Fruit fly (Drosophila melanogaster) whole organism, embryonic: ENCODE measurements around the gene CG45076.

Source experiments
- Awh ChIP-seq: fragments of 200-800 bp; sonication (Bioruptor generic); IDR thresholded peaks from 2 replicates; pipeline ENCODE4, ENCODE4 v1.3.6; 2022; ENCODE audit warnings: missing biosample characterization, missing genetic modification characterization
- Blimp-1 ChIP-seq: fragments of 200-800 bp; sonication (Bioruptor generic); optimal IDR thresholded peaks from 3 replicates; lab custom pipeline; 2018; ENCODE audit warnings: missing biosample characterization, missing genetic modification characterization, mild to moderate bottlenecking, moderate library complexity, missing genetic modification reagents
- C15 ChIP-seq: fragments of 200-800 bp; sonication (Bioruptor generic); IDR thresholded peaks from 3 replicates; pipeline ENCODE4 v1.3.6; 2022; ENCODE audit warnings: missing biosample characterization, missing genetic modification characterization
- CG1024 ChIP-seq: fragments of 200-800 bp; sonication (Bioruptor generic); IDR thresholded peaks from 2 replicates; pipeline ENCODE4 v1.3.6; 2022; ENCODE audit warnings: missing biosample characterization, missing genetic modification characterization
- CG13287 ChIP-seq: fragments of 200-800 bp; sonication (Bioruptor generic); IDR thresholded peaks from 2 replicates; pipeline ENCODE4 v1.3.6; 2022; ENCODE audit warnings: missing biosample characterization, missing genetic modification characterization; ENCODE audit not compliant: partially characterized antibody
- CG16779 ChIP-seq: fragments of 200-800 bp; sonication (Bioruptor generic); IDR thresholded peaks from 2 replicates; pipeline ENCODE4 v1.3.6; 2022; ENCODE audit warnings: missing biosample characterization, missing genetic modification characterization
- CG2116 ChIP-seq: fragments of 200-800 bp; sonication (Bioruptor generic); optimal IDR thresholded peaks from 3 replicates; lab custom pipeline; 2018; ENCODE audit warnings: missing biosample characterization, mild to moderate bottlenecking, missing genetic modification characterization
- CG30403 ChIP-seq: fragments of 200-800 bp; sonication (Bioruptor generic); optimal IDR thresholded peaks from 3 replicates; lab custom pipeline; 2016; ENCODE audit warnings: missing biosample characterization, missing genetic modification characterization
- CG31441 ChIP-seq: fragments of 200-800 bp; sonication (Bioruptor generic); IDR thresholded peaks from 2 replicates; pipeline ENCODE4 v1.3.6; 2022; ENCODE audit warnings: missing biosample characterization, missing genetic modification characterization
- CG3995 ChIP-seq: fragments of 200-800 bp; sonication (Bioruptor generic); optimal IDR thresholded peaks from 3 replicates; lab custom pipeline; 2016; ENCODE audit warnings: missing biosample characterization, missing genetic modification characterization
- CG4424 ChIP-seq: fragments of 200-800 bp; sonication (Bioruptor generic); optimal IDR thresholded peaks from 3 replicates; lab custom pipeline; 2016; ENCODE audit warnings: missing biosample characterization, missing genetic modification characterization
- CG6654 ChIP-seq: fragments of 200-800 bp; sonication (Bioruptor generic); optimal IDR thresholded peaks from 2 replicates; lab custom pipeline; 2017; ENCODE audit warnings: missing biosample characterization, mild to moderate bottlenecking, missing genetic modification characterization
- CG7786 ChIP-seq: fragments of 200-800 bp; sonication (Bioruptor generic); optimal IDR thresholded peaks from 2 replicates; lab custom pipeline; 2016; ENCODE audit warnings: missing biosample characterization, missing genetic modification characterization
- CG8281 ChIP-seq: fragments of 200-800 bp; sonication (Bioruptor generic); optimal IDR thresholded peaks from 2 replicates; lab custom pipeline; 2018; ENCODE audit warnings: missing biosample characterization, mild to moderate bottlenecking, missing genetic modification characterization, moderate library complexity
- CG8944 ChIP-seq: fragments of 200-800 bp; sonication (Bioruptor generic); optimal IDR thresholded peaks from 3 replicates; lab custom pipeline; 2016; ENCODE audit warnings: missing biosample characterization, missing genetic modification characterization
- CG9215 ChIP-seq: fragments of 200-800 bp; sonication (Bioruptor generic); IDR thresholded peaks from 2 replicates; pipeline ENCODE4 v1.3.6; 2022; ENCODE audit warnings: missing biosample characterization, missing genetic modification characterization
- Dek ChIP-seq: fragments of 200-800 bp; sonication (Bioruptor generic); optimal IDR thresholded peaks from 3 replicates; lab custom pipeline; 2019; ENCODE audit warnings: missing biosample characterization, mild to moderate bottlenecking, missing genetic modification characterization, moderate library complexity
- Doc3 ChIP-seq: fragments of 200-800 bp; sonication (Bioruptor generic); IDR thresholded peaks from 3 replicates; pipeline ENCODE4 v1.3.6; 2022; ENCODE audit warnings: missing biosample characterization, missing genetic modification characterization; ENCODE audit not compliant: partially characterized antibody
- HLHmδ ChIP-seq: fragments of 200-800 bp; sonication (Bioruptor generic); optimal IDR thresholded peaks from 2 replicates; lab custom pipeline; 2018; ENCODE audit warnings: missing biosample characterization, mild to moderate bottlenecking, missing genetic modification characterization, moderate library complexity
- HmgZ ChIP-seq: fragments of 200-800 bp; sonication (Bioruptor generic); optimal IDR thresholded peaks from 2 replicates; lab custom pipeline; 2018; ENCODE audit warnings: missing biosample characterization, mild to moderate bottlenecking, missing genetic modification characterization
- Hmx ChIP-seq: fragments of 200-800 bp; sonication (Bioruptor generic); optimal IDR thresholded peaks from 2 replicates; lab custom pipeline; 2016; ENCODE audit warnings: missing biosample characterization, missing genetic modification characterization
- Max ChIP-seq: fragments of 200-800 bp; sonication (Bioruptor generic); optimal IDR thresholded peaks from 2 replicates; lab custom pipeline; 2016; ENCODE audit warnings: missing biosample characterization, mild to moderate bottlenecking, missing genetic modification characterization
- NfI ChIP-seq: fragments of 200-800 bp; sonication (Bioruptor generic); optimal IDR thresholded peaks from 3 replicates; lab custom pipeline; 2018; ENCODE audit warnings: missing biosample characterization, mild to moderate bottlenecking, missing genetic modification characterization, moderate library complexity
- Pdp1 ChIP-seq, 2 experiments: fragments of 200-800 bp; sonication (Bioruptor generic); optimal IDR thresholded peaks; 3 replicates each; lab custom pipeline; 2016; ENCODE audit warnings: missing biosample characterization in 2 of 2, missing genetic modification characterization in 2 of 2, mild to moderate bottlenecking in 1 of 2, moderate library complexity in 1 of 2
- Sox100B ChIP-seq: fragments of 200-800 bp; sonication (Bioruptor generic); optimal IDR thresholded peaks from 3 replicates; lab custom pipeline; 2018; ENCODE audit warnings: missing biosample characterization, mild to moderate bottlenecking, missing genetic modification characterization
- Spps ChIP-seq: fragments of 200-800 bp; sonication (Bioruptor generic); optimal IDR thresholded peaks from 2 replicates; lab custom pipeline; 2018; ENCODE audit warnings: missing biosample characterization, mild to moderate bottlenecking, missing genetic modification characterization
- Usf ChIP-seq: fragments of 200-800 bp; sonication (Bioruptor generic); optimal IDR thresholded peaks from 2 replicates; lab custom pipeline; 2017; ENCODE audit warnings: missing genotype, missing biosample characterization, missing genetic modification characterization
- aop ChIP-seq: fragments of 200-800 bp; sonication (Bioruptor generic); IDR thresholded peaks from 2 replicates; pipeline ENCODE4 v1.3.6; 2022; ENCODE audit warnings: missing biosample characterization, missing genetic modification characterization
- bigmax ChIP-seq: fragments of 200-800 bp; sonication (Bioruptor generic); optimal IDR thresholded peaks from 2 replicates; lab custom pipeline; 2018; ENCODE audit warnings: missing biosample characterization, mild to moderate bottlenecking, missing genetic modification characterization
- bowl ChIP-seq: fragments of 200-800 bp; sonication (Bioruptor generic); IDR thresholded peaks from 2 replicates; pipeline ENCODE4 v1.3.6; 2022; ENCODE audit warnings: missing biosample characterization, missing genetic modification characterization
- bsh ChIP-seq, 2 experiments: fragments of 200-800 bp; sonication (Bioruptor generic); optimal IDR thresholded peaks; 2 replicates each; lab custom pipeline; 2017 to 2018; ENCODE audit warnings: mild to moderate bottlenecking in 2 of 2, missing biosample characterization in 2 of 2, missing genetic modification characterization in 2 of 2, moderate library complexity in 1 of 2
- esg ChIP-seq: fragments of 200-800 bp; sonication (Bioruptor generic); conservative IDR thresholded peaks from 2 replicates; pipeline ENCODE4 v1.3.6; 2022; ENCODE audit warnings: missing biosample characterization, missing genetic modification characterization
- eve ChIP-seq, 2 experiments: fragments of >200 bp; optimal IDR thresholded peaks; 2 replicates each; lab custom pipeline; 2017; ENCODE audit warnings: missing biosample characterization in 2 of 2, missing genetic modification characterization in 2 of 2
- fd64A ChIP-seq: fragments of 200-800 bp; sonication (Bioruptor generic); optimal IDR thresholded peaks from 3 replicates; lab custom pipeline; 2018; ENCODE audit warnings: missing biosample characterization, mild to moderate bottlenecking, missing genetic modification characterization
- fd96Cb ChIP-seq: fragments of 200-800 bp; sonication (Bioruptor generic); optimal IDR thresholded peaks from 2 replicates; lab custom pipeline; 2018; ENCODE audit warnings: missing biosample characterization, mild to moderate bottlenecking, missing genetic modification characterization, moderate library complexity
- gcm2 ChIP-seq: fragments of 200-800 bp; sonication (Bioruptor generic); optimal IDR thresholded peaks from 2 replicates; lab custom pipeline; 2016; ENCODE audit warnings: missing biosample characterization, missing genetic modification characterization
- gt ChIP-seq: fragments of 200-800 bp; sonication (Bioruptor generic); IDR thresholded peaks from 2 replicates; pipeline ENCODE4 v1.3.6; 2022; ENCODE audit warnings: missing biosample characterization, missing genetic modification characterization
- hb ChIP-seq: fragments of 200-800 bp; sonication (Bioruptor generic); IDR thresholded peaks from 3 replicates; pipeline ENCODE4 v1.3.6; 2022; ENCODE audit warnings: missing biosample characterization, missing genetic modification characterization; ENCODE audit not compliant: partially characterized antibody
- hkb ChIP-seq, 2 experiments: fragments of 200-800 bp in 1 of 2; fragments of >200 bp in 1 of 2; sonication (Bioruptor generic) in 1 of 2; IDR thresholded peaks in 1 of 2; optimal IDR thresholded peaks in 1 of 2; 2 replicates each; pipeline versions ENCODE4 v1.3.6 to Lab custom; 2017 to 2022; ENCODE audit warnings: missing biosample characterization in 1 of 2, missing genetic modification characterization in 1 of 2
- jumu ChIP-seq: fragments of 200-800 bp; sonication (Bioruptor generic); optimal IDR thresholded peaks from 3 replicates; lab custom pipeline; 2016; ENCODE audit warnings: missing biosample characterization, missing genetic modification characterization
- mld ChIP-seq: fragments of 200-800 bp; sonication (Bioruptor generic); IDR thresholded peaks from 3 replicates; pipeline ENCODE4 v1.3.6; 2022; ENCODE audit warnings: missing biosample characterization, missing genetic modification characterization; ENCODE audit not compliant: partially characterized antibody
- odd ChIP-seq: fragments of 200-800 bp; sonication (Bioruptor generic); optimal IDR thresholded peaks from 2 replicates; lab custom pipeline; 2017; ENCODE audit warnings: missing biosample characterization, mild to moderate bottlenecking, missing genetic modification characterization
- pfk ChIP-seq: fragments of 200-800 bp; sonication (Bioruptor generic); optimal IDR thresholded peaks from 2 replicates; lab custom pipeline; 2018; ENCODE audit warnings: missing biosample characterization, mild to moderate bottlenecking, missing genetic modification characterization, moderate library complexity
- ro ChIP-seq: fragments of 200-800 bp; sonication (Bioruptor generic); IDR thresholded peaks from 2 replicates; pipeline ENCODE4 v1.3.6; 2022; ENCODE audit warnings: missing biosample characterization, missing genetic modification characterization
- sd ChIP-seq: fragments of 200-800 bp; sonication (Bioruptor generic); optimal IDR thresholded peaks from 3 replicates; lab custom pipeline; 2018; ENCODE audit warnings: missing biosample characterization, mild to moderate bottlenecking, missing genetic modification characterization, moderate library complexity
- slp2 ChIP-seq: fragments of 200-800 bp; sonication (Bioruptor generic); optimal IDR thresholded peaks from 2 replicates; lab custom pipeline; 2016; ENCODE audit warnings: missing biosample characterization, missing genetic modification characterization
- so ChIP-seq: fragments of 200-800 bp; sonication (Bioruptor generic); IDR thresholded peaks from 3 replicates; pipeline ENCODE4 v1.3.6; 2022; ENCODE audit warnings: missing biosample characterization, missing genetic modification characterization
- tgo ChIP-seq: fragments of 200-800 bp; sonication (Bioruptor generic); IDR thresholded peaks from 3 replicates; pipeline ENCODE4 v1.3.6; 2022; ENCODE audit warnings: missing biosample characterization, missing genetic modification characterization
- ttk ChIP-seq: fragments of 200-800 bp; sonication (Bioruptor generic); IDR thresholded peaks from 2 replicates; pipeline ENCODE4 v2.1.2; 2022; ENCODE audit warnings: missing biosample characterization, missing genetic modification characterization
- wdn ChIP-seq: fragments of 200-800 bp; sonication (Bioruptor generic); IDR thresholded peaks from 2 replicates; pipeline ENCODE4 v1.3.6; 2022; ENCODE audit warnings: missing biosample characterization, missing genetic modification characterization

The CG45076 gene

dm6 chr3R:10784058-10784499 is 6.9 kb upstream of the CG45076 start, which contains the start of the genes mRpL37 and Rbp1 (continued):
- TF ChIP-seq Spps = peak; percentile 43
- no peak for TF ChIP-seq gcm2 (GFP tag; lab: Kevin White, UChicago)
- TF ChIP-seq aop (GFP tag; lab: Robert Waterston, UW) = no peak
- peak; percentile 33 for TF ChIP-seq CG7786
- no peak for TF ChIP-seq pfk (GFP tag; lab: Kevin White, UChicago)
- TF ChIP-seq CG1024 (GFP tag; lab: Robert Waterston, UW) = no peak
- no peak for TF ChIP-seq Dek (tag; lab: Kevin White, UChicago)
- TF ChIP-seq slp2 (GFP tag; lab: Kevin White, UChicago) = peak; percentile 21
- peak; percentile 77 for TF ChIP-seq CG4424 (GFP tag; lab: Kevin White, UChicago)
- TF ChIP-seq Pdp1 (GFP tag; optimal IDR thresholded peaks at IDR 0.05; lab: Kevin White, UChicago) = peak; percentile 82 to 89
- TF ChIP-seq CG8944 (GFP tag; lab: Kevin White, UChicago) = peak; percentile 34
- TF ChIP-seq HLHmδ = no peak
- peak; percentile 13 for TF ChIP-seq hkb (optimal IDR thresholded peaks at IDR 0.05; lab: Kevin White, UChicago)
- TF ChIP-seq hkb (GFP tag; IDR thresholded peaks at IDR 0.05; lab: Robert Waterston, UW) = no peak
- no peak for TF ChIP-seq CG16779 (GFP tag; lab: Robert Waterston, UW)
- TF ChIP-seq odd (GFP tag; lab: Kevin White, UChicago) = no peak
- TF ChIP-seq CG13287 = peak; percentile 84
- TF ChIP-seq jumu (GFP tag; lab: Kevin White, UChicago) = peak; percentile 50
- peak; percentile 63 for TF ChIP-seq CG2116
- TF ChIP-seq bowl (GFP tag; lab: Robert Waterston, UW) = no peak
- TF ChIP-seq Sox100B (GFP tag; lab: Kevin White, UChicago) = peak; percentile 72
- TF ChIP-seq CG3995 = peak; percentile 98
- no peak for TF ChIP-seq fd64A (GFP tag; lab: Kevin White, UChicago)
- TF ChIP-seq gt (GFP tag; lab: Robert Waterston, UW) = peak; percentile 11; the same call in 1 of the 2 replicates
- TF ChIP-seq CG8281 = no peak
- peak; percentile 51 for TF ChIP-seq Usf (GFP tag; lab: Kevin White, UChicago)
- no peak for TF ChIP-seq eve (GFP tag; optimal IDR thresholded peaks at IDR 0.05; lab: Kevin White, UChicago)
- TF ChIP-seq bigmax (GFP tag; lab: Kevin White, UChicago) = no peak
- TF ChIP-seq so = no peak
- TF ChIP-seq CG30403 (GFP tag; lab: Kevin White, UChicago) = peak; percentile 91
- TF ChIP-seq CG9215 (GFP tag; lab: Robert Waterston, UW) = peak; percentile 88
- peak; percentile 89 for TF ChIP-seq hb (GFP tag; lab: Robert Waterston, UW)
- TF ChIP-seq mld (GFP tag; lab: Robert Waterston, UW) = peak; percentile 40; the same call in 1 of the 3 replicates
- no peak for TF ChIP-seq Blimp-1 (GFP tag; lab: Kevin White, UChicago)
- peak in 1 of 2 experiments; percentile 68 for TF ChIP-seq bsh (GFP tag; optimal IDR thresholded peaks at IDR 0.05; lab: Kevin White, UChicago)
- peak; percentile 85 for TF ChIP-seq sd
- no peak for TF ChIP-seq ro (GFP tag; lab: Robert Waterston, UW)
- peak; percentile 47 for TF ChIP-seq esg (GFP tag; lab: Robert Waterston, UW)
- peak; percentile 50; the same call in 2 of the 3 replicates for TF ChIP-seq tgo (GFP tag; lab: Robert Waterston, UW)
- peak; percentile 72 for TF ChIP-seq HmgZ (tag; lab: Kevin White, UChicago)
- peak; percentile 59 for TF ChIP-seq fd96Cb (tag; lab: Kevin White, UChicago)
- no peak for TF ChIP-seq Hmx (GFP tag; lab: Kevin White, UChicago)
- no peak for TF ChIP-seq Awh (GFP tag; lab: Robert Waterston, UW)
- peak; percentile 67 for TF ChIP-seq Max (GFP tag; lab: Kevin White, UChicago)
- TF ChIP-seq C15 (GFP tag; lab: Robert Waterston, UW) = 0 out of 3 replicates have a peak, but pooled peaks have one; percentile 48
- peak; percentile 63 for TF ChIP-seq ttk (GFP tag; lab: Robert Waterston, UW)
- TF ChIP-seq NfI (GFP tag; lab: Kevin White, UChicago) = peak; percentile 71
- peak; percentile 11 for TF ChIP-seq CG6654 (GFP tag; lab: Kevin White, UChicago)
- no peak for TF ChIP-seq wdn (GFP tag; lab: Robert Waterston, UW)
- peak; percentile 96 for TF ChIP-seq CG31441 (GFP tag; lab: Robert Waterston, UW)
- peak; percentile 84 for TF ChIP-seq Doc3
